Worm (Caenorhabditis elegans): ENCODE results near the gene F31F4.11.

DNA sequence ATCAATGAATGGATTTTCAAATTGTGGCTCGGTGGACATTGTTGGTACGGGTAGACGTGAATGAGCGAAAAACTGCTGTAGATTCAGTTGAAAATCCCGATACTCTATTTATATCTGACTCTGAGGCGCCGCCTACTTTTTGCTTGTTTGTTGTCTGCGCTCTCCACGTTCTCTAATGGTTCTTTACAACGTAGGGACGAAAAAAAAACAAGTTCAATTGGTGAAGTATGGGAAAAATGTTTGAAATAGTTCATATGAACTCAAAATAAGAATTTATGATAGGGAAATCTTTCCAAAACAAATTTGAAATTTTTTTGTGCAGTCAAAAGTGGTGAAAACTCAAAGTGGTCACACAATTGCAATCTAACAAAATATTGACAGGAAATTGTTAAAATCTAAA is 29.4 kb downstream of the F31F4.11 start, which contains the start of gene F48G7.10:
- TF ChIP-seq mab-5 (tag; optimal IDR thresholded peaks at IDR 0.05) = no peak
- TF ChIP-seq snpc-4 (tag; optimal IDR thresholded peaks at IDR 0.05) = no peak
- no peak for TF ChIP-seq ces-1 (GFP tag; optimal IDR thresholded peaks at IDR 0.05)
- TF ChIP-seq elt-3 (tag; optimal IDR thresholded peaks at IDR 0.05) = no peak
- no peak for TF ChIP-seq unc-62 (GFP tag; optimal IDR thresholded peaks at IDR 0.05)
- TF ChIP-seq unc-39 (tag; optimal IDR thresholded peaks at IDR 0.05) = no peak
- no peak for TF ChIP-seq nhr-237 (tag; optimal IDR thresholded peaks at IDR 0.05)
